Worm (Caenorhabditis elegans) whole organism, L3 larva: ENCODE results near the gene ndus-8.

Experiments used
- ceh-9 ChIP-seq: sonication (generic microtip); optimal IDR thresholded peaks from 2 replicates; lab custom pipeline; 2018; ENCODE audit warnings: missing biosample characterization, missing genetic modification characterization
- fkh-10 ChIP-seq: sonication (generic microtip); optimal IDR thresholded peaks from 2 replicates; lab custom pipeline; 2017; ENCODE audit warnings: missing biosample characterization, missing genetic modification reagents, missing genetic modification characterization
- fkh-2 ChIP-seq: fragments of 150-350 bp; optimal IDR thresholded peaks from 2 replicates; lab custom pipeline; 2014; ENCODE audit warnings: missing biosample characterization, missing genetic modification reagents, missing genetic modification characterization
- jun-1 ChIP-seq: fragments of 150-350 bp; optimal IDR thresholded peaks from 2 replicates; lab custom pipeline; 2014; ENCODE audit warnings: missing biosample characterization, missing genetic modification reagents, missing genetic modification characterization
- nhr-237 ChIP-seq: fragments of 150-350 bp; optimal IDR thresholded peaks from 2 replicates; lab custom pipeline; 2014; ENCODE audit warnings: missing biosample characterization, missing genetic modification characterization
- nhr-43 ChIP-seq: sonication (generic microtip); optimal IDR thresholded peaks from 2 replicates; lab custom pipeline; 2016; ENCODE audit warnings: mild to moderate bottlenecking, missing genetic modification characterization, missing compliant biosample characterization; ENCODE audit not compliant: poor library complexity, severe bottlenecking
- pqm-1 ChIP-seq: fragments of 150-350 bp; optimal IDR thresholded peaks from 2 replicates; lab custom pipeline; 2017; ENCODE audit warnings: missing biosample characterization, missing genetic modification characterization, inconsistent platforms
- unc-62 ChIP-seq: fragments of 150-350 bp; sonication (generic microtip); optimal IDR thresholded peaks from 4 replicates; lab custom pipeline; 2014; ENCODE audit warnings: missing biosample characterization, missing genetic modification reagents, missing genetic modification characterization
- zag-1 ChIP-seq: fragments of 150-350 bp; optimal IDR thresholded peaks from 2 replicates; lab custom pipeline; 2014; ENCODE audit warnings: missing biosample characterization, missing genetic modification characterization

DNA sequence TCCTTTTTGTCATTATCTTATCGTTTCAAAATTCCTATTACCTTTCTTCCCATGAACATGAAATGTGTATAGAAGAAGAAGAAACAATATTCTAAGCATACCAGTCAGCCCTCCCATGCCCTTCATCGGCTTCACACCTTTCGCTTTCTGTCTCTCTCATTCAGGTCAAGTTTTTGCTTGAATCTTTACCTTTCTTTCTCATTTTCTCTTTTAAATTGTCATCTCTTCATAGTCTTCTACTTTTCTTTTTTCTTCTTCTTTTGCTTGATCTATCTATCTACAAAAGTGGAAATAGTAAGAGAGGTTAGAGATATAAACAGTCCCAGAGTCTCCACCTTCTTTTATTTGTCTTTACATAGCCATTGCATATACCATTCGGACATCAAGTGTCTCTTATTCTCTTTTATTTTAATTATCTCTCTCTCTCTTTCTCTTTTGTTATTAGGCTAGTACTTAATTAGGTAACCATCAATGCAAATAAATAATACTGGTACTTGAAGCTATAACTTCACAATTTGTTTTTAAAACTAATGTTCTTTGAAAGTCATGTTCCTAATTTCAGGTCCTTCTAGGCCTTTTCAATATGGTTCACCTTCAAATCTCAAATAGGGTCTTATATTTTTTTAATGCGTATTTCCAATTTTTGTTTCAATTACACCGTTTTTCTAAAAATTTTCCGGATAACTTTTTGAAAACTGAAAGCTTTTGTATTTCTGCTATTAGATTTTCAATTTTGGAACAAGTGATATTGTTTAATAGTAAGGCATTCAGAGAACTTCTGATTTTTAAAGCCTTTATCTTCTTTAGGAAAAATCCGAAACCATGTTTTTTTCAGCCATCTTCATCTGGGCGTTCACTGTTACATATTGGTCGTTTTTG is 32.4 kb downstream of the ndus-8 start, which contains the start of gene dpy-31:
- TF ChIP-seq fkh-10 (no peak), nhr-43 (peak; percentile 62), pqm-1 (tag; lab: Kevin White, UChicago) (no peak), unc-62 (GFP tag; lab: Kevin White, UChicago) (no peak), ceh-9 (tag; lab: Kevin White, UChicago) (no peak), nhr-237 (tag; lab: Kevin White, UChicago) (no peak), zag-1 (tag; lab: Kevin White, UChicago) (no peak), fkh-2 (no peak), jun-1 (tag; lab: Kevin White, UChicago) (no peak)
